Fruit fly (Drosophila melanogaster): ENCODE results near the gene GC.

DNA sequence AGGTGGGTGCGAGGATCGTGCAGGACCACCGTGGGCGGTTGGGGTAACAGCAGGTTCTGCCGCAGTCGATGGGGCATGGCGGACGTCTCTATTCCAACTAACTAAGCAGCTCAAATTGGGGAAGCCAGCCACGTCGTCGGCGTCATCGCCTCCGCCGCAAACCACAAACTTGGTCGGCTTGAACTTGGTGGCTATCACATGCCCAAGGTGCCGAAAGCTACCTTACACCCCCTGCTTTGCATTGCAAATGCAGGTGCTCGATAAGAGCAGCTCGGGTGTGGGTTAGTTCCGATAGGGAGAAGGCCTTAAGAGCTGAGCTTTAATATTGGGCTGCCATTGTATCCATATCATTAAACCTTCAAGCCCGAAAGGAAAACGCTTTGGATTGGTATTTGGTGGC, 40.9 kb upstream of the GC start, which contains the start of gene RabX5:
- TF ChIP-seq Sin3A (optimal IDR thresholded peaks at IDR 0.05) (no peak), psq (optimal IDR thresholded peaks at IDR 0.05) (no peak), Myc (optimal IDR thresholded peaks at IDR 0.05) (no peak), ttk (optimal IDR thresholded peaks at IDR 0.05) (no peak), h (optimal IDR thresholded peaks at IDR 0.05) (no peak)

All from Kc167 (cell line).